Worm (Caenorhabditis elegans): ENCODE data around the gene prdm-14.

- TF ChIP-seq nhr-28 (tag; optimal IDR thresholded peaks at IDR 0.05) (no peak), ama-1 (optimal IDR thresholded peaks at IDR 0.05) (no peak), unc-39 (tag; optimal IDR thresholded peaks at IDR 0.05) (no peak), dpl-1 (GFP tag; optimal IDR thresholded peaks at IDR 0.05) (no peak), nhr-41 (GFP tag; IDR thresholded peaks at IDR 0.05) (no peak), nhr-76 (tag; optimal IDR thresholded peaks at IDR 0.05) (no peak)
Observed at ce11 chrX:9027304-9027703, 18.7 kb upstream of the prdm-14 start, which contains the start of gene T25B6.3.

Data from whole organism, L4 larva.